Fruit fly (Drosophila melanogaster) whole organism, embryonic: ENCODE data around the gene Svil.

Experiments
- ATbp ChIP-seq: fragments of 200-800 bp; sonication (Bioruptor generic); optimal IDR thresholded peaks from 2 replicates; lab custom pipeline; 2017; ENCODE audit warnings: missing biosample characterization, mild to moderate bottlenecking, missing genetic modification characterization, missing genetic modification reagents
- Bdp1 ChIP-seq: fragments of 200-800 bp; sonication (Bioruptor generic); optimal IDR thresholded peaks from 3 replicates; lab custom pipeline; 2016; ENCODE audit warnings: missing biosample characterization, missing genetic modification characterization
- Bteb2 ChIP-seq: fragments of 200-800 bp; sonication (Bioruptor generic); optimal IDR thresholded peaks from 2 replicates; lab custom pipeline; 2016; ENCODE audit warnings: missing biosample characterization, missing genetic modification characterization
- CG10147 ChIP-seq: fragments of 200-800 bp; sonication (Bioruptor generic); optimal IDR thresholded peaks from 2 replicates; lab custom pipeline; 2019; ENCODE audit warnings: missing biosample characterization, mild to moderate bottlenecking, missing genetic modification characterization, moderate library complexity
- CG10565 ChIP-seq: fragments of 200-800 bp; sonication (Bioruptor generic); optimal IDR thresholded peaks from 3 replicates; lab custom pipeline; 2016; ENCODE audit warnings: missing biosample characterization, mild to moderate bottlenecking, missing genetic modification characterization
- CG11093 ChIP-seq: fragments of 200-800 bp; sonication (Bioruptor generic); IDR thresholded peaks from 3 replicates; pipeline ENCODE4 v1.3.6; 2022; ENCODE audit warnings: missing biosample characterization, missing genetic modification characterization
- CG11456 ChIP-seq: fragments of 200-800 bp; sonication (Bioruptor generic); IDR thresholded peaks from 3 replicates; pipeline ENCODE4 v1.3.6; 2022; ENCODE audit warnings: missing biosample characterization, missing genetic modification characterization
- CG12071 ChIP-seq: fragments of 200-800 bp; sonication (Bioruptor generic); optimal IDR thresholded peaks from 3 replicates; lab custom pipeline; 2018; ENCODE audit warnings: missing biosample characterization, mild to moderate bottlenecking, missing genetic modification characterization
- CG12236 ChIP-seq: fragments of 200-800 bp; sonication (Bioruptor generic); optimal IDR thresholded peaks from 2 replicates; lab custom pipeline; 2016; ENCODE audit warnings: missing biosample characterization, missing genetic modification characterization
- CG12391 ChIP-seq: fragments of 200-800 bp; sonication (Bioruptor generic); optimal IDR thresholded peaks from 3 replicates; lab custom pipeline; 2018; ENCODE audit warnings: missing biosample characterization, mild to moderate bottlenecking, missing genetic modification characterization, moderate library complexity
- CG12769 ChIP-seq: fragments of 200-800 bp; sonication (Bioruptor generic); optimal IDR thresholded peaks from 2 replicates; lab custom pipeline; 2019; ENCODE audit warnings: missing biosample characterization, mild to moderate bottlenecking, missing genetic modification characterization, moderate library complexity
- CG15011 ChIP-seq: fragments of 200-800 bp; sonication (Bioruptor generic); optimal IDR thresholded peaks from 3 replicates; lab custom pipeline; 2018; ENCODE audit warnings: missing biosample characterization, mild to moderate bottlenecking, missing genetic modification characterization
- CG1529 ChIP-seq: fragments of 200-800 bp; sonication (Bioruptor generic); optimal IDR thresholded peaks from 3 replicates; lab custom pipeline; 2018; ENCODE audit warnings: missing biosample characterization, missing genetic modification characterization
- CG16813 ChIP-seq: fragments of 200-800 bp; sonication (Bioruptor generic); IDR thresholded peaks from 3 replicates; pipeline ENCODE4 v1.3.6; 2022; ENCODE audit warnings: missing biosample characterization, missing genetic modification characterization; ENCODE audit not compliant: partially characterized antibody
- CG18262 ChIP-seq: fragments of 200-800 bp; optimal IDR thresholded peaks from 3 replicates; lab custom pipeline; 2019; ENCODE audit warnings: missing biosample characterization, mild to moderate bottlenecking, missing genetic modification characterization, moderate library complexity
- CG18764 ChIP-seq: fragments of 200-800 bp; sonication (Bioruptor generic); optimal IDR thresholded peaks from 3 replicates; lab custom pipeline; 2016; ENCODE audit warnings: missing biosample characterization, missing genetic modification characterization
- CG2199 ChIP-seq: fragments of 200-800 bp; sonication (Bioruptor generic); IDR thresholded peaks from 3 replicates; pipeline ENCODE4 v1.3.6; 2022; ENCODE audit warnings: missing biosample characterization, missing genetic modification characterization
- CG30020 ChIP-seq: fragments of 200-800 bp; optimal IDR thresholded peaks from 2 replicates; lab custom pipeline; 2019; ENCODE audit warnings: missing biosample characterization, mild to moderate bottlenecking, missing genetic modification characterization, moderate library complexity
- CG31441 ChIP-seq: fragments of 200-800 bp; sonication (Bioruptor generic); IDR thresholded peaks from 2 replicates; pipeline ENCODE4 v1.3.6; 2022; ENCODE audit warnings: missing biosample characterization, missing genetic modification characterization
- CG32772 ChIP-seq: fragments of 200-800 bp; sonication (Bioruptor generic); IDR thresholded peaks from 2 replicates; pipeline ENCODE4 v1.3.6; 2022; ENCODE audit warnings: missing biosample characterization, missing genetic modification characterization
- CG3281 ChIP-seq: fragments of 200-800 bp; sonication (Bioruptor generic); optimal IDR thresholded peaks from 3 replicates; lab custom pipeline; 2017; ENCODE audit warnings: missing biosample characterization, mild to moderate bottlenecking, missing genetic modification characterization
- CG33557 ChIP-seq: fragments of 200-800 bp; sonication (Bioruptor generic); optimal IDR thresholded peaks from 2 replicates; lab custom pipeline; 2019; ENCODE audit warnings: missing biosample characterization, mild to moderate bottlenecking, missing genetic modification characterization, moderate library complexity
- CG4404 ChIP-seq: fragments of 200-800 bp; sonication (Bioruptor generic); IDR thresholded peaks from 2 replicates; pipeline ENCODE4 v1.3.6; 2022; ENCODE audit warnings: missing biosample characterization, missing genetic modification characterization
- CG4730 ChIP-seq: fragments of 200-800 bp; sonication (Bioruptor generic); IDR thresholded peaks from 2 replicates; pipeline ENCODE4 v1.3.6; 2022; ENCODE audit warnings: missing biosample characterization, missing genetic modification characterization
- CG7839 ChIP-seq: fragments of 200-800 bp; sonication (Bioruptor generic); optimal IDR thresholded peaks from 3 replicates; lab custom pipeline; 2018; ENCODE audit warnings: missing biosample characterization, mild to moderate bottlenecking, missing genetic modification characterization, moderate library complexity
- CG8944 ChIP-seq: fragments of 200-800 bp; sonication (Bioruptor generic); optimal IDR thresholded peaks from 3 replicates; lab custom pipeline; 2016; ENCODE audit warnings: missing biosample characterization, missing genetic modification characterization
- CG9437 ChIP-seq: fragments of 200-800 bp; sonication (Bioruptor generic); optimal IDR thresholded peaks from 2 replicates; lab custom pipeline; 2018; ENCODE audit warnings: missing biosample characterization, mild to moderate bottlenecking, missing genetic modification characterization
- D19B ChIP-seq: fragments of 200-800 bp; sonication (Bioruptor generic); optimal IDR thresholded peaks from 2 replicates; lab custom pipeline; 2017; ENCODE audit warnings: missing biosample characterization, mild to moderate bottlenecking, missing genetic modification characterization
- ERR ChIP-seq: fragments of 200-800 bp; sonication (Bioruptor generic); optimal IDR thresholded peaks from 2 replicates; lab custom pipeline; 2016; ENCODE audit warnings: missing biosample characterization, missing genetic modification characterization
- Fer1 ChIP-seq: fragments of 200-800 bp; sonication (Bioruptor generic); optimal IDR thresholded peaks from 2 replicates; lab custom pipeline; 2017; ENCODE audit warnings: missing biosample characterization, mild to moderate bottlenecking, missing genetic modification characterization
- H15 ChIP-seq: fragments of 200-800 bp; sonication (Bioruptor generic); IDR thresholded peaks from 3 replicates; pipeline ENCODE4 v1.3.6; 2022; ENCODE audit warnings: missing biosample characterization, missing genetic modification characterization
- HHEX ChIP-seq: fragments of 200-800 bp; sonication (Bioruptor generic); optimal IDR thresholded peaks from 3 replicates; lab custom pipeline; 2017; ENCODE audit warnings: missing biosample characterization, mild to moderate bottlenecking, missing genetic modification characterization, missing genetic modification reagents
- HLH54F ChIP-seq: fragments of 200-800 bp; sonication (Bioruptor generic); optimal IDR thresholded peaks from 3 replicates; lab custom pipeline; 2016; ENCODE audit warnings: missing biosample characterization, missing genetic modification characterization
- Hey ChIP-seq: fragments of 200-800 bp; sonication (Bioruptor generic); optimal IDR thresholded peaks from 3 replicates; lab custom pipeline; 2018; ENCODE audit warnings: missing biosample characterization, mild to moderate bottlenecking, missing genetic modification characterization
- Hmx ChIP-seq: fragments of 200-800 bp; sonication (Bioruptor generic); optimal IDR thresholded peaks from 2 replicates; lab custom pipeline; 2016; ENCODE audit warnings: missing biosample characterization, missing genetic modification characterization
- Mrtf ChIP-seq: fragments of 200-800 bp; sonication (Bioruptor generic); IDR thresholded peaks from 3 replicates; pipeline ENCODE4 v1.3.6; 2022; ENCODE audit warnings: missing biosample characterization, missing genetic modification characterization
- Vsx1 ChIP-seq: fragments of 200-800 bp; sonication (Bioruptor generic); optimal IDR thresholded peaks from 2 replicates; lab custom pipeline; 2017; ENCODE audit warnings: missing biosample characterization, mild to moderate bottlenecking, missing genetic modification characterization, missing genetic modification reagents
- aop ChIP-seq: fragments of 200-800 bp; sonication (Bioruptor generic); IDR thresholded peaks from 2 replicates; pipeline ENCODE4 v1.3.6; 2022; ENCODE audit warnings: missing biosample characterization, missing genetic modification characterization
- dysf ChIP-seq: fragments of 200-800 bp; sonication (Bioruptor generic); IDR thresholded peaks from 3 replicates; pipeline ENCODE4 v1.3.6; 2022; ENCODE audit warnings: missing biosample characterization, missing genetic modification characterization
- h ChIP-seq: fragments of >200 bp; optimal IDR thresholded peaks from 2 replicates; lab custom pipeline; 2017
- kay ChIP-seq: fragments of 200-800 bp; sonication (Bioruptor generic); optimal IDR thresholded peaks from 2 replicates; lab custom pipeline; 2016; ENCODE audit warnings: missing biosample characterization, missing genetic modification characterization
- nom ChIP-seq: fragments of 200-800 bp; sonication (Bioruptor generic); optimal IDR thresholded peaks from 2 replicates; lab custom pipeline; 2017; ENCODE audit warnings: missing biosample characterization, missing genetic modification characterization, mild to moderate bottlenecking, moderate library complexity, missing genetic modification reagents
- odd ChIP-seq: fragments of 200-800 bp; sonication (Bioruptor generic); optimal IDR thresholded peaks from 2 replicates; lab custom pipeline; 2017; ENCODE audit warnings: missing biosample characterization, mild to moderate bottlenecking, missing genetic modification characterization
- p53 ChIP-seq: fragments of 200-800 bp; sonication (Bioruptor generic); optimal IDR thresholded peaks from 2 replicates; lab custom pipeline; 2016; ENCODE audit warnings: missing biosample characterization, missing genetic modification characterization
- salm ChIP-seq: fragments of 200-800 bp; sonication (Bioruptor generic); optimal IDR thresholded peaks from 2 replicates; lab custom pipeline; 2018; ENCODE audit warnings: missing biosample characterization, mild to moderate bottlenecking, missing genetic modification characterization
- schlank ChIP-seq: fragments of 200-800 bp; sonication (Bioruptor generic); optimal IDR thresholded peaks from 2 replicates; lab custom pipeline; 2018; ENCODE audit warnings: missing biosample characterization, mild to moderate bottlenecking, missing genetic modification characterization
- sens-2 ChIP-seq: fragments of 200-800 bp; sonication (Bioruptor generic); IDR thresholded peaks from 2 replicates; pipeline ENCODE4 v1.3.6; 2022; ENCODE audit warnings: missing biosample characterization, missing genetic modification characterization
- sqz ChIP-seq: fragments of 200-800 bp; sonication (Bioruptor generic); optimal IDR thresholded peaks from 3 replicates; lab custom pipeline; 2018; ENCODE audit warnings: missing biosample characterization, mild to moderate bottlenecking, missing genetic modification characterization
- stwl ChIP-seq: fragments of 200-800 bp; sonication (Bioruptor generic); optimal IDR thresholded peaks from 3 replicates; lab custom pipeline; 2018; ENCODE audit warnings: missing biosample characterization, mild to moderate bottlenecking, missing genetic modification characterization, moderate library complexity
- ttk ChIP-seq: fragments of 200-800 bp; sonication (Bioruptor generic); IDR thresholded peaks from 2 replicates; pipeline ENCODE4 v2.1.2; 2022; ENCODE audit warnings: missing biosample characterization, missing genetic modification characterization
- twi ChIP-seq: fragments of 200-800 bp; optimal IDR thresholded peaks from 2 replicates; lab custom pipeline; 2019; ENCODE audit warnings: missing biosample characterization, mild to moderate bottlenecking, missing genetic modification characterization, moderate library complexity
- usp ChIP-seq: fragments of >200 bp; optimal IDR thresholded peaks from 2 replicates; lab custom pipeline; 2017; ENCODE audit warnings: missing biosample characterization, missing genetic modification characterization

Svil gene

dm6 chr3L:2494183-2494541, 116.7 kb downstream of the Svil start (continued):
- TF ChIP-seq CG11456 (peak; percentile 92), odd (GFP tag; lab: Kevin White, UChicago) (peak; percentile 61), schlank (peak; percentile 87), CG15011 (peak; percentile 82), CG11093 (GFP tag; lab: Robert Waterston, UW) (peak; percentile 74), CG7839 (tag; lab: Kevin White, UChicago) (peak; percentile 93), CG18764 (peak; percentile 82), H15 (GFP tag; lab: Robert Waterston, UW) (peak; percentile 87), Mrtf (GFP tag; lab: Robert Waterston, UW) (peak; percentile 83), CG10147 (GFP tag; lab: Kevin White, UChicago) (peak; percentile 85), kay (GFP tag; lab: Kevin White, UChicago) (peak; percentile 90), stwl (tag; lab: Kevin White, UChicago) (no peak), aop (GFP tag; lab: Robert Waterston, UW) (peak; percentile 52), salm (tag; lab: Kevin White, UChicago) (peak; percentile 19), nom (GFP tag; lab: Kevin White, UChicago) (peak; percentile 92), D19B (GFP tag; lab: Kevin White, UChicago) (peak; percentile 83), HHEX (GFP tag; lab: Kevin White, UChicago) (peak; percentile 91), usp (no peak), HLH54F (GFP tag; lab: Kevin White, UChicago) (peak; percentile 70), ERR (GFP tag; lab: Kevin White, UChicago) (peak; percentile 36), ttk (GFP tag; lab: Robert Waterston, UW) (peak; percentile 87), Hmx (GFP tag; lab: Kevin White, UChicago) (peak; percentile 15), Fer1 (GFP tag; lab: Kevin White, UChicago) (peak; percentile 94), dysf (GFP tag; lab: Robert Waterston, UW) (peak; percentile 95), CG16813 (GFP tag; lab: Robert Waterston, UW) (no peak), CG8944 (GFP tag; lab: Kevin White, UChicago) (peak; percentile 44), CG12769 (tag; lab: Kevin White, UChicago) (peak; percentile 92), CG2199 (GFP tag; lab: Robert Waterston, UW) (peak; percentile 84; the same call in 1 of the 3 replicates), CG10565 (GFP tag; lab: Kevin White, UChicago) (peak; percentile 47), CG31441 (GFP tag; lab: Robert Waterston, UW) (peak; percentile 78), CG12391 (tag; lab: Kevin White, UChicago) (peak; percentile 79), CG18262 (tag; lab: Kevin White, UChicago) (peak; percentile 79), Bdp1 (GFP tag; lab: Kevin White, UChicago) (peak; percentile 16), h (no peak), sens-2 (GFP tag; lab: Robert Waterston, UW) (no peak), CG33557 (GFP tag; lab: Kevin White, UChicago) (no peak), ATbp (GFP tag; lab: Kevin White, UChicago) (peak; percentile 35), CG1529 (GFP tag; lab: Kevin White, UChicago) (peak; percentile 21), Hey (tag; lab: Kevin White, UChicago) (no peak), CG30020 (tag; lab: Kevin White, UChicago) (peak; percentile 11), CG4730 (GFP tag; lab: Robert Waterston, UW) (peak; percentile 88), CG9437 (GFP tag; lab: Kevin White, UChicago) (peak; percentile 60), CG12236 (GFP tag; lab: Kevin White, UChicago) (no peak), CG32772 (peak; percentile 83), sqz (GFP tag; lab: Kevin White, UChicago) (no peak), Vsx1 (GFP tag; lab: Kevin White, UChicago) (peak; percentile 45), CG3281 (peak; percentile 94), Bteb2 (GFP tag; lab: Kevin White, UChicago) (peak; percentile 59), twi (peak; percentile 35), p53 (GFP tag; lab: Kevin White, UChicago) (peak; percentile 44), CG12071 (GFP tag; lab: Kevin White, UChicago) (peak; percentile 79), CG4404 (GFP tag; lab: Robert Waterston, UW) (peak; percentile 81)
